Worm (Caenorhabditis elegans): Measurements from ENCODE around the gene ubh-1.
A peak's percentile ranks its signal among the peaks of the same experiment; 100 is the strongest.

The ubh-1 gene

ce11 chrV:6516491-6517304 lies 5.5 kb upstream of the ubh-1 start, which contains the start of gene mdh-1 (continued):
- TF ChIP-seq snpc-1.3 (tag; optimal IDR thresholded peaks at IDR 0.05; ENCODE audit: insufficient read depth) (no peak), somi-1 (GFP tag; optimal IDR thresholded peaks at IDR 0.05) (no peak), B0261.1 (tag; optimal IDR thresholded peaks at IDR 0.05) (no peak), egrh-3 (GFP tag; IDR thresholded peaks at IDR 0.05) (no peak)

ce11 chrV:6515344-6515743 lies 4.1 kb upstream of the ubh-1 start:
- TF ChIP-seq unc-62 (GFP tag; optimal IDR thresholded peaks at IDR 0.05) (no peak), dpff-1 (tag; optimal IDR thresholded peaks at IDR 0.05) (no peak), ztf-26 (tag; optimal IDR thresholded peaks at IDR 0.05) (no peak), D2030.7 (GFP tag; IDR thresholded peaks at IDR 0.05) (no peak), nhr-80 (tag; optimal IDR thresholded peaks at IDR 0.05) (no peak), ceh-40 (GFP tag; IDR thresholded peaks at IDR 0.05) (no peak), ceh-100 (GFP tag; IDR thresholded peaks at IDR 0.05) (no peak), lin-54 (GFP tag; optimal IDR thresholded peaks at IDR 0.05) (no peak), tbx-9 (tag; optimal IDR thresholded peaks at IDR 0.05; ENCODE audit: borderline replicate concordance) (no peak), die-1 (tag; optimal IDR thresholded peaks at IDR 0.05) (no peak), bed-1 (GFP tag; IDR thresholded peaks at IDR 0.05) (0 out of 2 replicates have a peak, but pooled peaks have one; percentile 27), nhr-27 (tag; optimal IDR thresholded peaks at IDR 0.05) (no peak), mel-28 (tag; optimal IDR thresholded peaks at IDR 0.05; ENCODE audit: borderline replicate concordance) (no peak), F33H1.4 (GFP tag; IDR thresholded peaks at IDR 0.05) (no peak), Y53G8AR.9 (GFP tag; conservative IDR thresholded peaks at IDR 0.05) (no peak; the same call in 1 of the 2 replicates), madf-3 (GFP tag; IDR thresholded peaks at IDR 0.05) (peak; percentile 55; the same call in 1 of the 2 replicates), tbp1 (GFP tag; optimal IDR thresholded peaks at IDR 0.05) (no peak), ztf-6 (GFP tag; IDR thresholded peaks at IDR 0.05) (no peak), ZK185.1 (tag; optimal IDR thresholded peaks at IDR 0.05; ENCODE audit: poor library complexity, severe bottlenecking) (peak; percentile 59), F39B2.1 (GFP tag; IDR thresholded peaks at IDR 0.05) (no peak), nfyb-1 (GFP tag; IDR thresholded peaks at IDR 0.05) (no peak), nhr-90 (tag; optimal IDR thresholded peaks at IDR 0.05) (no peak), ztf-25 (GFP tag; IDR thresholded peaks at IDR 0.05) (no peak), F57A8.1 (GFP tag; optimal IDR thresholded peaks at IDR 0.05) (no peak), hmg-20 (GFP tag; IDR thresholded peaks at IDR 0.05) (peak; percentile 4; the same call in 1 of the 2 replicates), nfya-2 (GFP tag; IDR thresholded peaks at IDR 0.05) (0 out of 2 replicates have a peak, but pooled peaks have one; percentile 34), ekl-4 (GFP tag; IDR thresholded peaks at IDR 0.05) (no peak), fkh-3 (tag; optimal IDR thresholded peaks at IDR 0.05) (no peak), mcd-1 (GFP tag; IDR thresholded peaks at IDR 0.05) (no peak), F49E8.2 (tag; optimal IDR thresholded peaks at IDR 0.05; ENCODE audit: insufficient read depth) (no peak), gei-17 (GFP tag; optimal IDR thresholded peaks at IDR 0.05) (no peak), efl-1 (GFP tag; optimal IDR thresholded peaks at IDR 0.05) (no peak), xnd-1 (tag; optimal IDR thresholded peaks at IDR 0.05) (no peak), pha-4 (tag; optimal IDR thresholded peaks at IDR 0.05) (peak; percentile 21), ceh-27 (GFP tag; optimal IDR thresholded peaks at IDR 0.05) (no peak), egl-44 (GFP tag; IDR thresholded peaks at IDR 0.05) (no peak), dpl-1 (GFP tag; optimal IDR thresholded peaks at IDR 0.05) (no peak), akir-1 (GFP tag; optimal IDR thresholded peaks at IDR 0.05) (no peak), let-526 (GFP tag; IDR thresholded peaks at IDR 0.05) (no peak), mxl-1 (tag; optimal IDR thresholded peaks at IDR 0.05) (no peak), ccch-3 (GFP tag; optimal IDR thresholded peaks at IDR 0.05) (no peak), B0336.3 (GFP tag; IDR thresholded peaks at IDR 0.05) (peak; percentile 37; the same call in 1 of the 2 replicates)
